Fruit fly (Drosophila melanogaster): Measurements from ENCODE around the gene Arts.

The Arts gene

dm6 chr3L:16615132-16615709 lies 12.6 kb downstream of the Arts start, which contains the start of gene Mo25 (continued):
- peak; percentile 86 for TF ChIP-seq CG13287 (GFP tag; IDR thresholded peaks at IDR 0.05; ENCODE audit: partially characterized antibody)
- TF ChIP-seq Aef1 (GFP tag; IDR thresholded peaks at IDR 0.05) = no peak
- peak; percentile 18 for TF ChIP-seq CG5245 (GFP tag; optimal IDR thresholded peaks at IDR 0.05)
- TF ChIP-seq Awh (GFP tag; IDR thresholded peaks at IDR 0.05) = no peak
- TF ChIP-seq CG18011 (GFP tag; optimal IDR thresholded peaks at IDR 0.05) = no peak
- TF ChIP-seq CG1647 (GFP tag; optimal IDR thresholded peaks at IDR 0.05) = peak; percentile 12
- TF ChIP-seq crp (GFP tag; optimal IDR thresholded peaks at IDR 0.05) = no peak
- no peak for TF ChIP-seq z (GFP tag; IDR thresholded peaks at IDR 0.05)
- TF ChIP-seq CG2889 (GFP tag; IDR thresholded peaks at IDR 0.05) = no peak
- no peak for TF ChIP-seq prd (optimal IDR thresholded peaks at IDR 0.05)
- peak; percentile 40; the same call in 1 of the 3 replicates for TF ChIP-seq prd (GFP tag; IDR thresholded peaks at IDR 0.05)
- no peak for TF ChIP-seq kah (GFP tag; optimal IDR thresholded peaks at IDR 0.05)
- no peak for TF ChIP-seq CG6175 (GFP tag; IDR thresholded peaks at IDR 0.05)
- TF ChIP-seq exex (tag; optimal IDR thresholded peaks at IDR 0.05) = peak; percentile 27
- TF ChIP-seq NK7.1 (GFP tag; optimal IDR thresholded peaks at IDR 0.05) = no peak
- no peak for TF ChIP-seq cwo (GFP tag; optimal IDR thresholded peaks at IDR 0.05)
- peak; percentile 47; the same call in 1 of the 2 replicates for TF ChIP-seq CG42726 (GFP tag; IDR thresholded peaks at IDR 0.05; ENCODE audit: partially characterized antibody)
- TF ChIP-seq CG1832 (GFP tag; optimal IDR thresholded peaks at IDR 0.05) = no peak
- TF ChIP-seq CG1529 (GFP tag; optimal IDR thresholded peaks at IDR 0.05) = no peak
- peak; percentile 13; the same call in 1 of the 2 replicates for TF ChIP-seq CG14014 (GFP tag; IDR thresholded peaks at IDR 0.05)
- TF ChIP-seq luna (GFP tag; optimal IDR thresholded peaks at IDR 0.05) = no peak
- TF ChIP-seq Mrtf (GFP tag; IDR thresholded peaks at IDR 0.05) = no peak
- no peak for TF ChIP-seq klu (GFP tag; IDR thresholded peaks at IDR 0.05)
- no peak for TF ChIP-seq Atf3 (GFP tag; optimal IDR thresholded peaks at IDR 0.05)
- peak; percentile 17 for TF ChIP-seq CG6254 (GFP tag; optimal IDR thresholded peaks at IDR 0.05)
- TF ChIP-seq Eip74EF (GFP tag; optimal IDR thresholded peaks at IDR 0.05) = no peak
- TF ChIP-seq CG15479 (GFP tag; optimal IDR thresholded peaks at IDR 0.05) = no peak
- no peak for TF ChIP-seq fu2 (GFP tag; optimal IDR thresholded peaks at IDR 0.05)
- TF ChIP-seq Ets65A (GFP tag) = peak; percentile 11
- 0 out of 2 replicates have a peak, but pooled peaks have one; percentile 2 for TF ChIP-seq ap (GFP tag; IDR thresholded peaks at IDR 0.05)
- peak; percentile 14 for TF ChIP-seq dmrt11E (tag; optimal IDR thresholded peaks at IDR 0.05)
- no peak for TF ChIP-seq GATAe (GFP tag; conservative IDR thresholded peaks at IDR 0.05)
- TF ChIP-seq maf-S (GFP tag; optimal IDR thresholded peaks at IDR 0.05) = no peak
- TF ChIP-seq CG7745 (tag; optimal IDR thresholded peaks at IDR 0.05) = no peak
- TF ChIP-seq CG9215 (GFP tag; IDR thresholded peaks at IDR 0.05) = no peak
- TF ChIP-seq twi (tag; optimal IDR thresholded peaks at IDR 0.05) = no peak
- TF ChIP-seq CG10543 (GFP tag; optimal IDR thresholded peaks at IDR 0.05) = no peak
- TF ChIP-seq CG14860 (GFP tag; IDR thresholded peaks at IDR 0.05; ENCODE audit: partially characterized antibody) = peak; percentile 46; the same call in 2 of the 3 replicates
- no peak for TF ChIP-seq shn (GFP tag; optimal IDR thresholded peaks at IDR 0.05)
- TF ChIP-seq CG2712 (tag; optimal IDR thresholded peaks at IDR 0.05) = peak; percentile 65
- no peak for TF ChIP-seq fru (optimal IDR thresholded peaks at IDR 0.05)
- TF ChIP-seq croc (GFP tag; conservative IDR thresholded peaks at IDR 0.05) = no peak
- TF ChIP-seq CG8478 (optimal IDR thresholded peaks at IDR 0.05) = no peak
- TF ChIP-seq C15 (GFP tag; IDR thresholded peaks at IDR 0.05) = no peak
- no peak for TF ChIP-seq emc (GFP tag; optimal IDR thresholded peaks at IDR 0.05)
- TF ChIP-seq CG12769 (tag; optimal IDR thresholded peaks at IDR 0.05) = no peak
- peak; percentile 59 for TF ChIP-seq Nf-YC (tag; optimal IDR thresholded peaks at IDR 0.05)
- TF ChIP-seq CG3995 (GFP tag; optimal IDR thresholded peaks at IDR 0.05) = peak; percentile 13
- no peak for TF ChIP-seq grn (GFP tag; optimal IDR thresholded peaks at IDR 0.05)
- no peak for TF ChIP-seq aop (GFP tag; IDR thresholded peaks at IDR 0.05)
- no peak for TF ChIP-seq CG14667 (GFP tag; IDR thresholded peaks at IDR 0.05)
- TF ChIP-seq Xrp1 (GFP tag; IDR thresholded peaks at IDR 0.05) = peak; percentile 53; the same call in 1 of the 2 replicates

Data from whole organism, embryonic.